Fruit fly (Drosophila melanogaster): ENCODE data around the gene Eaf6.
A peak's percentile ranks its signal among the peaks of the same experiment; 100 is the strongest.

dm6 chr3L:5627816-5628215 lies 19.7 kb upstream of the Eaf6 start:
- TF ChIP-seq lola (GFP tag; optimal IDR thresholded peaks at IDR 0.05): no peak
- TF ChIP-seq dl (GFP tag; optimal IDR thresholded peaks at IDR 0.05; ENCODE audit: insufficient read depth in 1 of 2, partially characterized antibody in 2 of 2): no peak
- TF ChIP-seq h (GFP tag; optimal IDR thresholded peaks at IDR 0.05): no peak
- TF ChIP-seq Rel (GFP tag; optimal IDR thresholded peaks at IDR 0.05): peak; percentile 23
- TF ChIP-seq Rel (tag; optimal IDR thresholded peaks at IDR 0.05): no peak
- no peak for TF ChIP-seq dsf (GFP tag; optimal IDR thresholded peaks at IDR 0.05; ENCODE audit: borderline replicate concordance)
- TF ChIP-seq CG9705 (GFP tag; optimal IDR thresholded peaks at IDR 0.05): no peak
- TF ChIP-seq fru (GFP tag; optimal IDR thresholded peaks at IDR 0.05): no peak
- TF ChIP-seq jim (GFP tag; optimal IDR thresholded peaks at IDR 0.05): no peak
- TF ChIP-seq tai (GFP tag; optimal IDR thresholded peaks at IDR 0.05): no peak
- TF ChIP-seq Abd-B (GFP tag; optimal IDR thresholded peaks at IDR 0.05): no peak
- no peak for TF ChIP-seq Jra (GFP tag; optimal IDR thresholded peaks at IDR 0.05)
- no peak for TF ChIP-seq pan (optimal IDR thresholded peaks at IDR 0.05)
